Worm (Caenorhabditis elegans) whole organism, young adult: ENCODE data around the gene ugt-66.

ENCODE experiments used
- B0261.1 ChIP-seq: sonication (generic microtip); optimal IDR thresholded peaks from 2 replicates; lab custom pipeline; 2016; ENCODE audit warnings: mild to moderate bottlenecking, missing genetic modification characterization, moderate library complexity, missing compliant biosample characterization
- ama-1 ChIP-seq, 3 experiments: fragments of 150-350 bp in 1 of 3; sonication (generic microtip) in 2 of 3; optimal IDR thresholded peaks; 2 replicates each; lab custom pipeline; 2014 to 2018; ENCODE audit warnings: missing biosample characterization in 2 of 3, missing genetic modification characterization in 2 of 3, missing genetic modification reagents in 2 of 3
- ccch-3 ChIP-seq: fragments of 200-800 bp; sonication (Bioruptor generic); optimal IDR thresholded peaks from 2 replicates; lab custom pipeline; 2018; ENCODE audit warnings: mild to moderate bottlenecking, missing genetic modification characterization, missing compliant biosample characterization
- ceh-100 ChIP-seq: fragments of 200-800 bp; sonication (Bioruptor generic); IDR thresholded peaks from 2 replicates; pipeline ENCODE4 v1.3.6; 2022; ENCODE audit warnings: missing genetic modification reagents, missing genetic modification characterization, missing compliant biosample characterization
- ceh-27 ChIP-seq: fragments of 200-800 bp; sonication (Bioruptor generic); optimal IDR thresholded peaks from 2 replicates; lab custom pipeline; 2018; ENCODE audit warnings: mild to moderate bottlenecking, missing genetic modification characterization, moderate library complexity, missing compliant biosample characterization
- dpff-1 ChIP-seq: sonication (generic microtip); optimal IDR thresholded peaks from 2 replicates; lab custom pipeline; 2017; ENCODE audit warnings: mild to moderate bottlenecking, missing genetic modification characterization, missing compliant biosample characterization
- egl-44 ChIP-seq: fragments of 200-800 bp; sonication (Bioruptor generic); IDR thresholded peaks from 2 replicates; pipeline ENCODE4 v1.3.6; 2022; ENCODE audit warnings: missing genetic modification reagents, missing genetic modification characterization, missing compliant biosample characterization
- madf-3 ChIP-seq: fragments of 200-800 bp; sonication (Bioruptor generic); IDR thresholded peaks from 2 replicates; pipeline ENCODE4 v1.3.6; 2022; ENCODE audit warnings: missing genetic modification reagents, missing genetic modification characterization, missing compliant biosample characterization
- pha-4 ChIP-seq: fragments of 150-350 bp; sonication (generic microtip); optimal IDR thresholded peaks from 2 replicates; lab custom pipeline; 2014; ENCODE audit warnings: missing biosample characterization, missing genetic modification reagents, missing genetic modification characterization
- snpc-4 ChIP-seq, 5 experiments: fragments of 150-350 bp in 1 of 5; sonication (generic microtip) in 4 of 5; optimal IDR thresholded peaks; 2 replicates each; lab custom pipeline; 2014 to 2018; ENCODE audit warnings: missing genetic modification characterization in 5 of 5, missing biosample characterization in 3 of 5, antibody characterized with exemption in 2 of 5, mild to moderate bottlenecking in 2 of 5, missing compliant biosample characterization in 2 of 5, missing genotype in 2 of 5, moderate library complexity in 2 of 5, missing genetic modification reagents in 1 of 5

- no peak for TF ChIP-seq ccch-3
- TF ChIP-seq snpc-4 (GFP tag; optimal IDR thresholded peaks at IDR 0.05; lab: Kevin White, UChicago) = no peak
- TF ChIP-seq snpc-4 (tag; optimal IDR thresholded peaks at IDR 0.05; lab: Kevin White, UChicago) = no peak
- no peak for TF ChIP-seq egl-44 (GFP tag; lab: Robert Waterston, UW)
- no peak for TF ChIP-seq B0261.1
- TF ChIP-seq ceh-100 (GFP tag; lab: Robert Waterston, UW) = no peak
- TF ChIP-seq ceh-27 (GFP tag; lab: Kevin White, UChicago) = no peak
- TF ChIP-seq pha-4 (tag; lab: Kevin White, UChicago) = no peak
- TF ChIP-seq madf-3 (GFP tag; lab: Robert Waterston, UW) = no peak
- no peak for TF ChIP-seq dpff-1 (tag; lab: Kevin White, UChicago)
- TF ChIP-seq ama-1 (optimal IDR thresholded peaks at IDR 0.05; lab: Kevin White, UChicago) = no peak
- no peak for TF ChIP-seq ama-1 (GFP tag; optimal IDR thresholded peaks at IDR 0.05; lab: Kevin White, UChicago)
Measured at ce11 chrIII:6216833-6217466, 22.6 kb upstream of the ugt-66 start, which contains the start of gene hot-4.
